Fruit fly (Drosophila melanogaster) whole organism, embryonic: ENCODE measurements around the gene Nckx30C.

Experiments used
- Asciz ChIP-seq: fragments of 200-800 bp; sonication (Bioruptor generic); optimal IDR thresholded peaks from 2 replicates; lab custom pipeline; 2017; ENCODE audit warnings: missing biosample characterization, mild to moderate bottlenecking, missing genetic modification characterization, missing genetic modification reagents
- B-H1 ChIP-seq: fragments of 200-800 bp; sonication (Bioruptor generic); IDR thresholded peaks from 3 replicates; pipeline ENCODE4 v1.3.6; 2022; ENCODE audit warnings: missing biosample characterization, missing genetic modification characterization
- Bgb ChIP-seq: fragments of 200-800 bp; sonication (Bioruptor generic); IDR thresholded peaks from 2 replicates; pipeline ENCODE4 v1.3.6; 2022; ENCODE audit warnings: missing biosample characterization, missing genetic modification characterization; ENCODE audit not compliant: partially characterized antibody
- CG10274 ChIP-seq: fragments of 200-800 bp; sonication (Bioruptor generic); optimal IDR thresholded peaks from 3 replicates; lab custom pipeline; 2017; ENCODE audit warnings: missing biosample characterization, mild to moderate bottlenecking, missing genetic modification characterization
- CG10979 ChIP-seq: fragments of 200-800 bp; sonication (Bioruptor generic); optimal IDR thresholded peaks from 2 replicates; lab custom pipeline; 2018; ENCODE audit warnings: missing biosample characterization, mild to moderate bottlenecking, missing genetic modification characterization, moderate library complexity
- CG14710 ChIP-seq: fragments of 200-800 bp; sonication (Bioruptor generic); optimal IDR thresholded peaks from 3 replicates; lab custom pipeline; 2019; ENCODE audit warnings: missing biosample characterization, mild to moderate bottlenecking, missing genetic modification characterization, moderate library complexity
- CG17328 ChIP-seq: fragments of 200-800 bp; sonication (Bioruptor generic); IDR thresholded peaks from 2 replicates; pipeline ENCODE4 v1.3.6; 2022; ENCODE audit warnings: missing biosample characterization, missing genetic modification characterization
- CG17385 ChIP-seq: fragments of 200-800 bp; sonication (Bioruptor generic); optimal IDR thresholded peaks from 3 replicates; lab custom pipeline; 2018; ENCODE audit warnings: missing biosample characterization, mild to moderate bottlenecking, missing genetic modification characterization
- CG2712 ChIP-seq: fragments of 200-800 bp; optimal IDR thresholded peaks from 3 replicates; lab custom pipeline; 2019; ENCODE audit warnings: missing biosample characterization, mild to moderate bottlenecking, missing genetic modification characterization, moderate library complexity
- CG31441 ChIP-seq: fragments of 200-800 bp; sonication (Bioruptor generic); IDR thresholded peaks from 2 replicates; pipeline ENCODE4 v1.3.6; 2022; ENCODE audit warnings: missing biosample characterization, missing genetic modification characterization
- CG34376 ChIP-seq: fragments of 200-800 bp; sonication (Bioruptor generic); optimal IDR thresholded peaks from 2 replicates; lab custom pipeline; 2018; ENCODE audit warnings: missing biosample characterization, mild to moderate bottlenecking, missing genetic modification characterization
- CG6654 ChIP-seq: fragments of 200-800 bp; sonication (Bioruptor generic); optimal IDR thresholded peaks from 2 replicates; lab custom pipeline; 2017; ENCODE audit warnings: missing biosample characterization, mild to moderate bottlenecking, missing genetic modification characterization
- CG6813 ChIP-seq: fragments of 200-800 bp; sonication (Bioruptor generic); optimal IDR thresholded peaks from 2 replicates; lab custom pipeline; 2017; ENCODE audit warnings: missing biosample characterization, missing genetic modification characterization, mild to moderate bottlenecking, moderate library complexity, missing genetic modification reagents
- Doc3 ChIP-seq: fragments of 200-800 bp; sonication (Bioruptor generic); IDR thresholded peaks from 3 replicates; pipeline ENCODE4 v1.3.6; 2022; ENCODE audit warnings: missing biosample characterization, missing genetic modification characterization; ENCODE audit not compliant: partially characterized antibody
- Elba2 ChIP-seq: fragments of 200-800 bp; sonication (Bioruptor generic); optimal IDR thresholded peaks from 3 replicates; lab custom pipeline; 2016; ENCODE audit warnings: missing biosample characterization, missing genetic modification characterization
- GATAe ChIP-seq: fragments of 200-800 bp; sonication (Bioruptor generic); conservative IDR thresholded peaks from 2 replicates; pipeline ENCODE4 v1.3.6; 2022; ENCODE audit warnings: missing biosample characterization, missing genetic modification characterization
- Hey ChIP-seq: fragments of 200-800 bp; sonication (Bioruptor generic); optimal IDR thresholded peaks from 3 replicates; lab custom pipeline; 2018; ENCODE audit warnings: missing biosample characterization, mild to moderate bottlenecking, missing genetic modification characterization
- MESR4 ChIP-seq: fragments of 200-800 bp; sonication (Bioruptor generic); optimal IDR thresholded peaks from 2 replicates; lab custom pipeline; 2018; ENCODE audit warnings: missing biosample characterization, mild to moderate bottlenecking, missing genetic modification characterization, moderate library complexity
- Max ChIP-seq: fragments of 200-800 bp; sonication (Bioruptor generic); optimal IDR thresholded peaks from 2 replicates; lab custom pipeline; 2016; ENCODE audit warnings: missing biosample characterization, mild to moderate bottlenecking, missing genetic modification characterization
- NK7.1 ChIP-seq: fragments of 200-800 bp; sonication (Bioruptor generic); optimal IDR thresholded peaks from 3 replicates; lab custom pipeline; 2016; ENCODE audit warnings: missing biosample characterization, missing genetic modification characterization
- Oli ChIP-seq: fragments of 200-800 bp; sonication (Bioruptor generic); optimal IDR thresholded peaks from 2 replicates; lab custom pipeline; 2018; ENCODE audit warnings: missing biosample characterization, mild to moderate bottlenecking, missing genetic modification characterization, moderate library complexity
- Pdp1 ChIP-seq, 2 experiments: fragments of 200-800 bp; sonication (Bioruptor generic); optimal IDR thresholded peaks; 3 replicates each; lab custom pipeline; 2016; ENCODE audit warnings: missing biosample characterization in 2 of 2, missing genetic modification characterization in 2 of 2, mild to moderate bottlenecking in 1 of 2, moderate library complexity in 1 of 2
- Rfx ChIP-seq: fragments of 200-800 bp; sonication (Bioruptor generic); IDR thresholded peaks from 2 replicates; pipeline ENCODE4 v1.3.6; 2022; ENCODE audit warnings: missing biosample characterization, missing genetic modification characterization
- Sox102F ChIP-seq: fragments of 200-800 bp; sonication (Bioruptor generic); optimal IDR thresholded peaks from 2 replicates; lab custom pipeline; 2018; ENCODE audit warnings: missing biosample characterization, mild to moderate bottlenecking, missing genetic modification characterization, moderate library complexity
- amos ChIP-seq: fragments of 200-800 bp; sonication (Bioruptor generic); IDR thresholded peaks from 2 replicates; pipeline ENCODE4 v1.3.6; 2022; ENCODE audit warnings: missing biosample characterization, missing genetic modification characterization; ENCODE audit not compliant: partially characterized antibody
- bcd ChIP-seq: fragments of 200-800 bp; sonication (Bioruptor generic); optimal IDR thresholded peaks from 2 replicates; lab custom pipeline; 2017; ENCODE audit warnings: missing biosample characterization, mild to moderate bottlenecking, missing genetic modification characterization
- caup ChIP-seq: fragments of 200-800 bp; sonication (Bioruptor generic); optimal IDR thresholded peaks from 3 replicates; lab custom pipeline; 2017; ENCODE audit warnings: missing biosample characterization, mild to moderate bottlenecking, missing genetic modification characterization, moderate library complexity; ENCODE audit not compliant: severe bottlenecking
- chif ChIP-seq, 2 experiments: fragments of 200-800 bp; sonication (Bioruptor generic); optimal IDR thresholded peaks; 3 replicates each; lab custom pipeline; 2016; ENCODE audit warnings: missing biosample characterization in 2 of 2, missing genetic modification characterization in 2 of 2
- chinmo ChIP-seq: fragments of 200-800 bp; sonication (Bioruptor generic); IDR thresholded peaks from 4 replicates; pipeline ENCODE4 v1.3.6; 2022; ENCODE audit warnings: missing biosample characterization, missing genetic modification characterization; ENCODE audit not compliant: partially characterized antibody
- da ChIP-seq: fragments of 200-800 bp; sonication (Bioruptor generic); optimal IDR thresholded peaks from 2 replicates; lab custom pipeline; 2016; ENCODE audit warnings: missing biosample characterization, missing genetic modification characterization
- dan ChIP-seq: fragments of 200-800 bp; sonication (Bioruptor generic); IDR thresholded peaks from 2 replicates; pipeline ENCODE4 v1.3.6; 2022; ENCODE audit warnings: missing biosample characterization, missing genetic modification characterization
- ems ChIP-seq: fragments of 200-800 bp; sonication (Bioruptor generic); optimal IDR thresholded peaks from 3 replicates; lab custom pipeline; 2016; ENCODE audit warnings: missing biosample characterization, missing genetic modification characterization
- exex ChIP-seq: fragments of 200-800 bp; sonication (Bioruptor generic); optimal IDR thresholded peaks from 4 replicates; lab custom pipeline; 2018; ENCODE audit warnings: missing biosample characterization, mild to moderate bottlenecking, missing genetic modification characterization, moderate library complexity
- fd96Cb ChIP-seq: fragments of 200-800 bp; sonication (Bioruptor generic); optimal IDR thresholded peaks from 2 replicates; lab custom pipeline; 2018; ENCODE audit warnings: missing biosample characterization, mild to moderate bottlenecking, missing genetic modification characterization, moderate library complexity
- gcm2 ChIP-seq: fragments of 200-800 bp; sonication (Bioruptor generic); optimal IDR thresholded peaks from 2 replicates; lab custom pipeline; 2016; ENCODE audit warnings: missing biosample characterization, missing genetic modification characterization
- grn ChIP-seq: fragments of 200-800 bp; sonication (Bioruptor generic); optimal IDR thresholded peaks from 3 replicates; lab custom pipeline; 2017; ENCODE audit warnings: missing biosample characterization, missing genetic modification characterization
- gro ChIP-seq: fragments of 200-800 bp; sonication (Bioruptor generic); optimal IDR thresholded peaks from 2 replicates; lab custom pipeline; 2016; ENCODE audit warnings: missing biosample characterization, missing genetic modification characterization
- gsb ChIP-seq: fragments of 200-800 bp; sonication (Bioruptor generic); IDR thresholded peaks from 2 replicates; pipeline ENCODE4 v1.3.6; 2022; ENCODE audit warnings: missing biosample characterization, missing genetic modification characterization
- hbn ChIP-seq: fragments of 200-800 bp; sonication (Bioruptor generic); IDR thresholded peaks from 2 replicates; pipeline ENCODE4 v1.3.6; 2022; ENCODE audit warnings: missing biosample characterization, missing genetic modification characterization; ENCODE audit not compliant: partially characterized antibody
- lov ChIP-seq, 2 experiments: fragments of 200-800 bp in 1 of 2; fragments of >200 bp in 1 of 2; sonication (Bioruptor generic) in 1 of 2; IDR thresholded peaks in 1 of 2; optimal IDR thresholded peaks in 1 of 2; 2 replicates in 1 of 2; 3 replicates in 1 of 2; pipeline versions ENCODE4 v1.3.6 to Lab custom; 2017 to 2022; ENCODE audit warnings: missing biosample characterization in 1 of 2, missing genetic modification characterization in 1 of 2
- mirr ChIP-seq: fragments of 200-800 bp; sonication (Bioruptor generic); optimal IDR thresholded peaks from 3 replicates; lab custom pipeline; 2018; ENCODE audit warnings: missing biosample characterization, mild to moderate bottlenecking, missing genetic modification characterization
- mld ChIP-seq: fragments of 200-800 bp; sonication (Bioruptor generic); IDR thresholded peaks from 3 replicates; pipeline ENCODE4 v1.3.6; 2022; ENCODE audit warnings: missing biosample characterization, missing genetic modification characterization; ENCODE audit not compliant: partially characterized antibody
- nerfin-2 ChIP-seq: fragments of 200-800 bp; sonication (Bioruptor generic); IDR thresholded peaks from 2 replicates; pipeline ENCODE4 v1.3.6; 2022; ENCODE audit warnings: missing biosample characterization, missing genetic modification characterization; ENCODE audit not compliant: partially characterized antibody
- pho ChIP-seq: fragments of 200-800 bp; sonication (Bioruptor generic); optimal IDR thresholded peaks from 2 replicates; lab custom pipeline; 2016; ENCODE audit warnings: missing biosample characterization, missing genetic modification characterization
- slp2 ChIP-seq: fragments of 200-800 bp; sonication (Bioruptor generic); optimal IDR thresholded peaks from 2 replicates; lab custom pipeline; 2016; ENCODE audit warnings: missing biosample characterization, missing genetic modification characterization
- stc ChIP-seq: fragments of 200-800 bp; sonication (Bioruptor generic); IDR thresholded peaks from 2 replicates; pipeline ENCODE4 v1.3.6; 2022; ENCODE audit warnings: missing biosample characterization, missing genetic modification characterization
- sug ChIP-seq: fragments of 200-800 bp; optimal IDR thresholded peaks from 2 replicates; lab custom pipeline; 2019; ENCODE audit warnings: missing biosample characterization, mild to moderate bottlenecking, missing genetic modification characterization, moderate library complexity
- tap ChIP-seq: fragments of 200-800 bp; optimal IDR thresholded peaks from 3 replicates; lab custom pipeline; 2019; ENCODE audit warnings: missing biosample characterization, mild to moderate bottlenecking, missing genetic modification characterization, moderate library complexity
- tll ChIP-seq, 2 experiments: fragments of 200-800 bp in 1 of 2; fragments of >200 bp in 1 of 2; sonication (Bioruptor generic) in 1 of 2; optimal IDR thresholded peaks; 2 replicates each; lab custom pipeline; 2017 to 2019; ENCODE audit warnings: missing biosample characterization in 2 of 2, missing genetic modification characterization in 2 of 2, mild to moderate bottlenecking in 1 of 2, moderate library complexity in 1 of 2
- vvl ChIP-seq: fragments of 200-800 bp; sonication (Bioruptor generic); IDR thresholded peaks from 2 replicates; pipeline ENCODE4 v1.3.6; 2022; ENCODE audit warnings: missing biosample characterization, missing genetic modification characterization

Gene Nckx30C

dm6 chr2L:9691230-9691629 lies 55.1 kb downstream of the Nckx30C start:
- TF ChIP-seq chinmo (GFP tag; lab: Robert Waterston, UW) (0 out of 4 replicates have a peak, but pooled peaks have one; percentile 18), tap (tag; lab: Kevin White, UChicago) (no peak), Sox102F (GFP tag; lab: Kevin White, UChicago) (no peak), tll (GFP tag; optimal IDR thresholded peaks at IDR 0.05; lab: Kevin White, UChicago) (no peak), Elba2 (GFP tag; lab: Kevin White, UChicago) (no peak), chif (GFP tag; optimal IDR thresholded peaks at IDR 0.05; lab: Kevin White, UChicago) (no peak), hbn (GFP tag; lab: Robert Waterston, UW) (no peak), CG17385 (GFP tag; lab: Kevin White, UChicago) (no peak), Asciz (GFP tag; lab: Kevin White, UChicago) (no peak), Max (GFP tag; lab: Kevin White, UChicago) (no peak), da (no peak), bcd (GFP tag; lab: Kevin White, UChicago) (no peak), slp2 (no peak), Bgb (no peak), GATAe (GFP tag; lab: Robert Waterston, UW) (no peak), gro (no peak), lov (optimal IDR thresholded peaks at IDR 0.05; lab: Kevin White, UChicago) (no peak), lov (GFP tag; IDR thresholded peaks at IDR 0.05; lab: Robert Waterston, UW) (no peak), ems (GFP tag; lab: Kevin White, UChicago) (no peak), CG31441 (GFP tag; lab: Robert Waterston, UW) (no peak), Doc3 (GFP tag; lab: Robert Waterston, UW) (no peak), sug (tag; lab: Kevin White, UChicago) (peak; percentile 91), B-H1 (GFP tag; lab: Robert Waterston, UW) (no peak), CG14710 (tag; lab: Kevin White, UChicago) (no peak), fd96Cb (no peak), Pdp1 (GFP tag; optimal IDR thresholded peaks at IDR 0.05; lab: Kevin White, UChicago) (no peak), Oli (no peak), CG2712 (tag; lab: Kevin White, UChicago) (no peak), dan (GFP tag; lab: Robert Waterston, UW) (no peak), vvl (no peak), pho (no peak), CG6654 (no peak), mld (GFP tag; lab: Robert Waterston, UW) (no peak), MESR4 (no peak), NK7.1 (GFP tag; lab: Kevin White, UChicago) (no peak), grn (peak; percentile 14), gcm2 (GFP tag; lab: Kevin White, UChicago) (no peak), gsb (GFP tag; lab: Robert Waterston, UW) (no peak), Rfx (GFP tag; lab: Robert Waterston, UW) (no peak), Hey (peak; percentile 63), CG10274 (no peak), exex (tag; lab: Kevin White, UChicago) (peak; percentile 78), CG17328 (GFP tag; lab: Robert Waterston, UW) (no peak), mirr (GFP tag; lab: Kevin White, UChicago) (peak; percentile 5), nerfin-2 (GFP tag; lab: Robert Waterston, UW) (no peak), CG10979 (no peak), stc (GFP tag; lab: Robert Waterston, UW) (no peak), CG6813 (no peak), caup (GFP tag; lab: Kevin White, UChicago) (no peak), amos (GFP tag; lab: Robert Waterston, UW) (no peak), CG34376 (GFP tag; lab: Kevin White, UChicago) (peak; percentile 21)
